Worm (Caenorhabditis elegans) whole organism, L3 larva: ENCODE data around the gene srbc-70.
A peak's percentile ranks its signal among the peaks of the same experiment; 100 is the strongest.

Experiments
- R02D3.7 ChIP-seq: fragments of 150-350 bp; optimal IDR thresholded peaks from 2 replicates; lab custom pipeline; 2014; ENCODE audit warnings: missing biosample characterization, missing genetic modification characterization
- ZK546.5 ChIP-seq: sonication (generic microtip); optimal IDR thresholded peaks from 2 replicates; lab custom pipeline; 2017; ENCODE audit warnings: missing biosample characterization, missing genetic modification characterization
- aly-2 ChIP-seq: fragments of 150-350 bp; optimal IDR thresholded peaks from 2 replicates; lab custom pipeline; 2014; ENCODE audit warnings: missing biosample characterization, missing genetic modification characterization
- ama-1 ChIP-seq: fragments of 150-350 bp; optimal IDR thresholded peaks from 2 replicates; lab custom pipeline; 2018
- ceh-16 ChIP-seq: sonication (generic microtip); optimal IDR thresholded peaks from 2 replicates; lab custom pipeline; 2017; ENCODE audit warnings: missing biosample characterization, missing genetic modification characterization
- ceh-28 ChIP-seq: fragments of 150-350 bp; optimal IDR thresholded peaks from 2 replicates; lab custom pipeline; 2014; ENCODE audit warnings: missing biosample characterization, missing genetic modification reagents, missing genetic modification characterization
- ceh-82 ChIP-seq: fragments of 150-350 bp; optimal IDR thresholded peaks from 2 replicates; lab custom pipeline; 2014; ENCODE audit warnings: missing biosample characterization, missing genetic modification characterization
- ceh-9 ChIP-seq: sonication (generic microtip); optimal IDR thresholded peaks from 2 replicates; lab custom pipeline; 2018; ENCODE audit warnings: missing biosample characterization, missing genetic modification characterization
- daf-12 ChIP-seq: fragments of 150-350 bp; optimal IDR thresholded peaks from 2 replicates; lab custom pipeline; 2014; ENCODE audit warnings: missing biosample characterization, missing genetic modification reagents, missing genetic modification characterization
- egl-27 ChIP-seq: sonication (generic microtip); optimal IDR thresholded peaks from 4 replicates; lab custom pipeline; 2017; ENCODE audit warnings: missing biosample characterization, missing genetic modification reagents, missing genetic modification characterization
- egl-5 ChIP-seq: fragments of 150-350 bp; optimal IDR thresholded peaks from 2 replicates; lab custom pipeline; 2017; ENCODE audit warnings: missing biosample characterization, missing genetic modification reagents, missing genetic modification characterization, inconsistent platforms
- elt-1 ChIP-seq: fragments of 150-350 bp; optimal IDR thresholded peaks from 2 replicates; lab custom pipeline; 2014; ENCODE audit warnings: missing biosample characterization, missing genetic modification characterization
- elt-2 ChIP-seq: sonication (generic microtip); optimal IDR thresholded peaks from 2 replicates; lab custom pipeline; 2016; ENCODE audit warnings: missing genetic modification reagents, mild to moderate bottlenecking, missing genetic modification characterization, missing compliant biosample characterization
- elt-3 ChIP-seq, 3 experiments: fragments of 150-350 bp in 1 of 3; sonication (generic microtip) in 2 of 3; optimal IDR thresholded peaks; 2 replicates in 2 of 3; 4 replicates in 1 of 3; lab custom pipeline; 2014 to 2017; ENCODE audit warnings: missing biosample characterization in 3 of 3, missing genetic modification characterization in 3 of 3
- eor-1 ChIP-seq, 2 experiments: fragments of 150-350 bp; optimal IDR thresholded peaks; 2 replicates each; lab custom pipeline; 2014 to 2018; ENCODE audit warnings: missing biosample characterization in 2 of 2, missing genetic modification characterization in 2 of 2
- fkh-10 ChIP-seq: sonication (generic microtip); optimal IDR thresholded peaks from 2 replicates; lab custom pipeline; 2017; ENCODE audit warnings: missing biosample characterization, missing genetic modification reagents, missing genetic modification characterization
- fkh-2 ChIP-seq: fragments of 150-350 bp; optimal IDR thresholded peaks from 2 replicates; lab custom pipeline; 2014; ENCODE audit warnings: missing biosample characterization, missing genetic modification reagents, missing genetic modification characterization
- fos-1 ChIP-seq: fragments of 150-350 bp; optimal IDR thresholded peaks from 2 replicates; lab custom pipeline; 2014; ENCODE audit warnings: missing biosample characterization, missing genetic modification characterization
- hmg-11 ChIP-seq: sonication (generic microtip); optimal IDR thresholded peaks from 2 replicates; lab custom pipeline; 2016; ENCODE audit warnings: missing genetic modification characterization, missing compliant biosample characterization
- jun-1 ChIP-seq: fragments of 150-350 bp; optimal IDR thresholded peaks from 2 replicates; lab custom pipeline; 2014; ENCODE audit warnings: missing biosample characterization, missing genetic modification reagents, missing genetic modification characterization
- lin-15B ChIP-seq: fragments of 150-350 bp; optimal IDR thresholded peaks from 2 replicates; lab custom pipeline; 2014; ENCODE audit warnings: missing biosample characterization, missing genetic modification characterization
- lin-39 ChIP-seq: fragments of 150-350 bp; optimal IDR thresholded peaks from 2 replicates; lab custom pipeline; 2018; ENCODE audit warnings: missing biosample characterization, missing genetic modification reagents, missing genetic modification characterization
- lsy-12 ChIP-seq: sonication (generic microtip); optimal IDR thresholded peaks from 2 replicates; lab custom pipeline; 2016; ENCODE audit warnings: mild to moderate bottlenecking, missing genetic modification characterization, missing compliant biosample characterization
- mdl-1 ChIP-seq: fragments of 150-350 bp; optimal IDR thresholded peaks from 2 replicates; lab custom pipeline; 2014; ENCODE audit warnings: missing biosample characterization, missing genetic modification characterization
- mml-1 ChIP-seq: fragments of 150-350 bp; sonication (generic microtip); optimal IDR thresholded peaks from 3 replicates; lab custom pipeline; 2014; ENCODE audit warnings: missing biosample characterization, missing genetic modification characterization
- nfya-1 ChIP-seq: sonication (generic microtip); optimal IDR thresholded peaks from 2 replicates; lab custom pipeline; 2017; ENCODE audit warnings: missing genetic modification characterization, mild to moderate bottlenecking, missing compliant biosample characterization, antibody characterized with exemption, moderate library complexity; ENCODE audit not compliant: insufficient read depth
- nhr-11 ChIP-seq: fragments of 150-350 bp; optimal IDR thresholded peaks from 2 replicates; lab custom pipeline; 2014; ENCODE audit warnings: missing biosample characterization, missing genetic modification characterization
- nhr-12 ChIP-seq: fragments of 150-350 bp; optimal IDR thresholded peaks from 2 replicates; lab custom pipeline; 2014; ENCODE audit warnings: missing biosample characterization, missing genetic modification characterization
- nhr-23 ChIP-seq: fragments of 150-350 bp; optimal IDR thresholded peaks from 2 replicates; lab custom pipeline; 2014; ENCODE audit warnings: missing biosample characterization, missing genetic modification reagents, missing genetic modification characterization
- nhr-237 ChIP-seq: fragments of 150-350 bp; optimal IDR thresholded peaks from 2 replicates; lab custom pipeline; 2014; ENCODE audit warnings: missing biosample characterization, missing genetic modification characterization
- nhr-25 ChIP-seq: sonication (generic microtip); optimal IDR thresholded peaks from 2 replicates; lab custom pipeline; 2017; ENCODE audit warnings: missing biosample characterization, missing genetic modification characterization
- nhr-28 ChIP-seq: fragments of 150-350 bp; optimal IDR thresholded peaks from 2 replicates; lab custom pipeline; 2014; ENCODE audit warnings: missing biosample characterization, missing genetic modification characterization
- nhr-43 ChIP-seq: sonication (generic microtip); optimal IDR thresholded peaks from 2 replicates; lab custom pipeline; 2016; ENCODE audit warnings: mild to moderate bottlenecking, missing genetic modification characterization, missing compliant biosample characterization; ENCODE audit not compliant: poor library complexity, severe bottlenecking
- nhr-67 ChIP-seq: fragments of 150-350 bp; optimal IDR thresholded peaks from 2 replicates; lab custom pipeline; 2014; ENCODE audit warnings: missing biosample characterization, missing genetic modification characterization
- nhr-76 ChIP-seq: fragments of 150-350 bp; sonication (generic microtip); optimal IDR thresholded peaks from 5 replicates; lab custom pipeline; 2014; ENCODE audit warnings: missing biosample characterization, missing genetic modification characterization
- nhr-77 ChIP-seq: fragments of 150-350 bp; optimal IDR thresholded peaks from 2 replicates; lab custom pipeline; 2014; ENCODE audit warnings: missing biosample characterization, missing genetic modification characterization
- pha-4 ChIP-seq: fragments of 150-350 bp; optimal IDR thresholded peaks from 2 replicates; lab custom pipeline; 2014; ENCODE audit warnings: missing biosample characterization, missing genetic modification reagents, missing genetic modification characterization
- pqm-1 ChIP-seq: fragments of 150-350 bp; optimal IDR thresholded peaks from 2 replicates; lab custom pipeline; 2017; ENCODE audit warnings: missing biosample characterization, missing genetic modification characterization, inconsistent platforms
- sea-2 ChIP-seq: fragments of 150-350 bp; sonication (generic microtip); optimal IDR thresholded peaks from 4 replicates; lab custom pipeline; 2014; ENCODE audit warnings: missing biosample characterization, missing genetic modification reagents, missing genetic modification characterization
- skn-1 ChIP-seq: fragments of 150-350 bp; optimal IDR thresholded peaks from 2 replicates; lab custom pipeline; 2014; ENCODE audit warnings: missing biosample characterization, missing genetic modification characterization
- snpc-4 ChIP-seq: fragments of 150-350 bp; optimal IDR thresholded peaks from 2 replicates; lab custom pipeline; 2014; ENCODE audit warnings: missing biosample characterization, missing genetic modification characterization
- tbx-2 ChIP-seq: sonication (generic microtip); optimal IDR thresholded peaks from 2 replicates; lab custom pipeline; 2016; ENCODE audit warnings: mild to moderate bottlenecking, missing genetic modification characterization, missing compliant biosample characterization
- unc-39 ChIP-seq: sonication (generic microtip); optimal IDR thresholded peaks from 4 replicates; lab custom pipeline; 2017; ENCODE audit warnings: missing biosample characterization, missing genetic modification characterization
- unc-62 ChIP-seq: fragments of 150-350 bp; sonication (generic microtip); optimal IDR thresholded peaks from 4 replicates; lab custom pipeline; 2014; ENCODE audit warnings: missing biosample characterization, missing genetic modification reagents, missing genetic modification characterization
- zag-1 ChIP-seq: fragments of 150-350 bp; optimal IDR thresholded peaks from 2 replicates; lab custom pipeline; 2014; ENCODE audit warnings: missing biosample characterization, missing genetic modification characterization
- ztf-11 ChIP-seq: fragments of 150-350 bp; optimal IDR thresholded peaks from 2 replicates; lab custom pipeline; 2014; ENCODE audit warnings: missing biosample characterization, missing genetic modification characterization
- ztf-4 ChIP-seq: fragments of 150-350 bp; optimal IDR thresholded peaks from 2 replicates; lab custom pipeline; 2014; ENCODE audit warnings: missing biosample characterization, missing genetic modification characterization

The srbc-70 gene

DNA sequence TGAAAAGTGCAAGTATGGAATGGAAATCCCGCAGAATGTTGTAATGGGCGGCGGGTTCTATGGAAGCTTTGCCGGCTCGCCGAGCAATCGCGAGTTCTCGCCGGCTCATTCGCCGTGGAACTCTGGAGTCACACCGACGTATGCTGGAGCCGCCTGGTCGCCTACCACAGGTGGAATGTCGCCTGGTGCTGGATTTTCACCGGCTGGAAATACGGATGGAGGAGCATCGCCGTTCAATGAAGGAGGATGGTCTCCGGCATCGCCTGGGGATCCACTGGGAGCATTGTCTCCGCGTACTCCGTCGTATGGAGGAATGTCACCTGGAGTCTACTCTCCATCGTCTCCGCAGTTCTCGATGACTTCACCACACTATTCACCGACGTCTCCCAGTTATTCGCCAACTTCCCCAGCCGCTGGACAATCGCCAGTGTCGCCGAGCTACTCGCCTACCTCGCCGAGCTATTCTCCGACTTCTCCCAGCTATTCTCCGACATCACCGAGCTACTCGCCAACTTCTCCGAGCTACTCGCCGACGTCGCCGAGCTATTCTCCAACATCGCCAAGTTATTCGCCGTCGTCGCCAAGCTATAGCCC is 27.3 kb upstream of the srbc-70 start:
- TF ChIP-seq ceh-28 (tag; lab: Kevin White, UChicago), result no peak
- no peak for TF ChIP-seq eor-1 (tag; optimal IDR thresholded peaks at IDR 0.05; lab: Kevin White, UChicago)
- TF ChIP-seq elt-2 (tag; lab: Kevin White, UChicago), result no peak
- TF ChIP-seq lin-15B, result no peak
- no peak for TF ChIP-seq fkh-10 (GFP tag; lab: Kevin White, UChicago)

DNA sequence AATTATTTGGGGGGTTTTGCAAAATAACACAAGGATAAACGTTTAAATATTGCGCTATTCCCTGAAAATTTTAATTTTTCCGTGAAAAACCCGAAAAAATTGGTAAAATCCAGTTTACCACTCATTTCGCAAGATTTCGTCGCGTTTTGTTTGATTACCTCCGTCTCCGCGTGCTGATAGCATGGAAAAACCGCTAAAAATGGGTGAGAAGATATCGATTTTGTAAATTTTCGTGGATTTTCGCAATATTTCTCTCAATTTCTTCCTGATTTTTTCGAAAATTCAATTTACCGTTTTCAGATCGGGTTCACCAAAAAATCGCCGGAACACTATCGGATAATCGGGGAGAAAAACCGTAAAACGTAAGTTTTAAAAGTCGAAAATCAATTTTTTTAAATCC is 20.0 kb upstream of the srbc-70 start, which contains the start of gene ama-1:
TSS of gene ama-1 (plus strand) at position 301 of the 400 bp plus-strand sequence.
- TF ChIP-seq nhr-76 (no peak), nhr-28 (no peak), fkh-10 (GFP tag; lab: Kevin White, UChicago) (no peak), jun-1 (tag; lab: Kevin White, UChicago) (no peak), nhr-67 (tag; lab: Kevin White, UChicago) (no peak), nhr-43 (no peak), nhr-237 (tag; lab: Kevin White, UChicago) (no peak), R02D3.7 (tag; lab: Kevin White, UChicago) (no peak), ceh-16 (tag; lab: Kevin White, UChicago) (no peak), ceh-28 (tag; lab: Kevin White, UChicago) (no peak), lin-39 (no peak), fkh-2 (no peak), ceh-82 (tag; lab: Kevin White, UChicago) (no peak), pqm-1 (no peak), ama-1 (no peak), lsy-12 (tag; lab: Kevin White, UChicago) (no peak), egl-5 (no peak), elt-1 (no peak), nhr-12 (no peak)

DNA sequence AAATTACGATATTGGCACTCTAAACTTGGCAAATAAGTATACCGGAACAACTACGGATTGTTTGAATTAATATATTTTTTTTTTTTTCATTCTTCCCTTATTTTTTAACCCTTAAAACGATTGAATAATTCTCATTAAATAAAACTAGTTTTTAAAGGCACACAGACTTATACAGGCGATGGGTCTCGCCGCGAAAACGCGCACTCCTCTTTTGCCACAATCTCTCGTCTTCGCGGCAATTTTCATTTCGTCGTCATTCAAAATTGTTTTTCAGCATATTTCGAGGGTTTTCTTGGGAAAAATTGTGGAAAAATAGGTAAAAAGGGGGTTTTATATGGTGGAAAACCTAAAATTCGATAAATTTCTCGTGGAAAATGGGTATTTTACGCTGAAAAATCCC is 19.5 kb upstream of the srbc-70 start:
- TF ChIP-seq aly-2 (tag; lab: Kevin White, UChicago) (no peak), nhr-237 (tag; lab: Kevin White, UChicago) (no peak), egl-27 (no peak), ceh-82 (tag; lab: Kevin White, UChicago) (no peak), ceh-28 (tag; lab: Kevin White, UChicago) (no peak), nhr-43 (no peak), hmg-11 (tag; lab: Kevin White, UChicago) (peak; percentile 36), elt-3 (tag; optimal IDR thresholded peaks at IDR 0.05; lab: Kevin White, UChicago) (no peak), nfya-1 (tag; lab: Kevin White, UChicago) (no peak), nhr-67 (tag; lab: Kevin White, UChicago) (no peak), ama-1 (no peak), elt-1 (no peak), ceh-16 (tag; lab: Kevin White, UChicago) (no peak), fkh-10 (GFP tag; lab: Kevin White, UChicago) (no peak), pqm-1 (no peak), fkh-2 (no peak), lsy-12 (tag; lab: Kevin White, UChicago) (no peak), nhr-11 (no peak), ceh-9 (tag; lab: Kevin White, UChicago) (no peak), lin-15B (peak; percentile 55), pha-4 (tag; lab: Kevin White, UChicago) (peak; percentile 71), nhr-25 (tag; lab: Kevin White, UChicago) (peak; percentile 62), zag-1 (no peak), nhr-12 (no peak), tbx-2 (tag; lab: Kevin White, UChicago) (no peak), nhr-28 (no peak), unc-39 (tag; lab: Kevin White, UChicago) (no peak), daf-12 (tag; lab: Kevin White, UChicago) (no peak), sea-2 (GFP tag; lab: Kevin White, UChicago) (no peak), fos-1 (tag; lab: Kevin White, UChicago) (no peak), jun-1 (tag; lab: Kevin White, UChicago) (no peak), lin-39 (peak; percentile 31), skn-1 (no peak), elt-2 (tag; lab: Kevin White, UChicago) (peak; percentile 33), ztf-4 (no peak), egl-5 (peak; percentile 70), mml-1 (tag; lab: Kevin White, UChicago) (no peak), snpc-4 (no peak), nhr-77 (tag; lab: Kevin White, UChicago) (no peak), ZK546.5 (tag; lab: Kevin White, UChicago) (no peak), ztf-11 (tag; lab: Kevin White, UChicago) (no peak), nhr-23 (tag; lab: Kevin White, UChicago) (peak; percentile 58), eor-1 (tag; optimal IDR thresholded peaks at IDR 0.05; lab: Kevin White, UChicago) (no peak), nhr-76 (no peak), mdl-1 (tag; lab: Kevin White, UChicago) (no peak), unc-62 (GFP tag; lab: Kevin White, UChicago) (no peak)
